Fruit fly (Drosophila melanogaster): ENCODE results near the gene NimC1.

The NimC1 gene

DNA sequence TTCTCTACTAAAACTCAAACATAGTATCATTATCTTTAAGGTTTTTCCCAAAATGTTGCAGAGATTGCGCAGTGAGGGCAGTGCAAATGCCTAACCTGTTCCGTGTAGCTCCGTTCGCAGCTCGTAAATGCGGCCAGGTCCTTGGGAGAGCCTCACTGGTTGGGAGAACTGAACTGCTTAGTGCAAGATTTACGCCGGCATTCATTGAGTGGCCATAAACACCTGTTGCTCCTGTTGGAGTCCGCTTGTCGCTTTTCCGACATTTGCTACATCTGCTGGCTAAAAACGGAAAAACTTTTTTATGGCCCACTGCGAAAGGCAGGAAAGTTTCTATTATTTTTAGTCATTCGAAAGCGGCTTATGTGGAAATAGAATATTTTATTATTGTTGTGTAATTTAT lies 25.3 kb upstream of the NimC1 start:
- TF ChIP-seq N (GFP tag; optimal IDR thresholded peaks at IDR 0.05), result no peak
- TF ChIP-seq Hr83 (GFP tag; optimal IDR thresholded peaks at IDR 0.05; ENCODE audit: poor library complexity, severe bottlenecking), result no peak
- no peak for TF ChIP-seq Mio (GFP tag; optimal IDR thresholded peaks at IDR 0.05)
- no peak for TF ChIP-seq ey (GFP tag; optimal IDR thresholded peaks at IDR 0.05)
- TF ChIP-seq pan (optimal IDR thresholded peaks at IDR 0.05), result no peak
- TF ChIP-seq HLH106 (tag; optimal IDR thresholded peaks at IDR 0.05), result no peak
- no peak for TF ChIP-seq woc (GFP tag; optimal IDR thresholded peaks at IDR 0.05)
- no peak for TF ChIP-seq Hnf4 (GFP tag; optimal IDR thresholded peaks at IDR 0.05)
- no peak for TF ChIP-seq Rel (GFP tag; optimal IDR thresholded peaks at IDR 0.05)
- no peak for TF ChIP-seq Rel (tag; optimal IDR thresholded peaks at IDR 0.05)
- no peak for TF ChIP-seq Vsx2 (GFP tag; optimal IDR thresholded peaks at IDR 0.05; ENCODE audit: partially characterized antibody)
- TF ChIP-seq Sp1 (GFP tag; optimal IDR thresholded peaks at IDR 0.05), result no peak
- TF ChIP-seq dsf (GFP tag; optimal IDR thresholded peaks at IDR 0.05; ENCODE audit: borderline replicate concordance), result no peak

DNA sequence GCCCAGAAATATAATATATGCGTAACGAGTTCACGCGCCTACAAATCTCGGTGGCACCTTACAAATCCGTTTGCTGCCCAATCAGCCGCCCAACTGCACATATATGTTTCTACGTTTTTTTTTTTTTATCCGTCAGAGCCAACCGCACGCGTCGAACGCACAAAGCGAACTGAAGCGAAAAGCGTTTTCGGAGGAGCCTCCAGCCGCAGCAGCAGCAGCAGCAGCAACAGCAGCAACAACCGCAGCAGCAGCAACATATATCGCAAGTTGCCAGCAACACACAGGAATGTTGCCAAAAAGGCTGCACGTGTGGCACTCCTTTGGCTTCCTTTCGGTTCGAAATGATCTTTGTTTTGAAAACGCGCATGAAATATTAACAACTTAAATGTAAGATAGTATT lies 24.5 kb upstream of the NimC1 start, which contains the start of gene rk:
TSS of gene rk (minus strand) at position 171 of the 400 bp plus-strand sequence.
- no peak for TF ChIP-seq Hnf4 (GFP tag; optimal IDR thresholded peaks at IDR 0.05)
- no peak for TF ChIP-seq lola (GFP tag; optimal IDR thresholded peaks at IDR 0.05)
- TF ChIP-seq fru (GFP tag; optimal IDR thresholded peaks at IDR 0.05), result no peak
- no peak for TF ChIP-seq Myc (optimal IDR thresholded peaks at IDR 0.05)
- no peak for TF ChIP-seq Abd-B (GFP tag; optimal IDR thresholded peaks at IDR 0.05)
- no peak for TF ChIP-seq sv (GFP tag; optimal IDR thresholded peaks at IDR 0.05)
- peak; percentile 65 for TF ChIP-seq Dfd (GFP tag; optimal IDR thresholded peaks at IDR 0.05)

DNA sequence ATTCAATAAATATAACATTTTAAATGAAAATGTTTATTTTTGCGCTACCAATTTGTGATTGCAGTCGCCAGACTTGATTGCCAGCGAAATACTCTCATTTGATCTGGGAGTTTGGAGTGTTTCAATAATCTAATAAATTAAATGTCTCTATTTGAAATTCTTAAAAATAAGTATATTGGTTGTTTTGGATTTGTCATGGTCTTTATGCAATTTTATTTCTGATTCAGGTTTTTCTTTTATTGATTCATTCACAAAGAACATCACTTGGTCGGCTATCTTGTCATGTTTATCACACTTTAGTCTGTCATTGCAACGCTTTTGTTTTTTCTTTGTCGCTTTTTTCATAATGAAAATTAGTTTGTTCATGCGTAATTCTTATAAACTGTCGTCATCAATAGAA lies 22.4 kb upstream of the NimC1 start:
- TF ChIP-seq foxo (GFP tag; optimal IDR thresholded peaks at IDR 0.05) (peak in 1 of 2 experiments; percentile 36), rgr (GFP tag; optimal IDR thresholded peaks at IDR 0.05) (peak; percentile 19), Jra (GFP tag; optimal IDR thresholded peaks at IDR 0.05) (no peak), tai (GFP tag; optimal IDR thresholded peaks at IDR 0.05) (no peak), HLH106 (tag; optimal IDR thresholded peaks at IDR 0.05) (peak; percentile 63), sage (GFP tag; optimal IDR thresholded peaks at IDR 0.05) (peak; percentile 6), h (GFP tag; optimal IDR thresholded peaks at IDR 0.05) (peak; percentile 34), Myc (optimal IDR thresholded peaks at IDR 0.05) (no peak)

DNA sequence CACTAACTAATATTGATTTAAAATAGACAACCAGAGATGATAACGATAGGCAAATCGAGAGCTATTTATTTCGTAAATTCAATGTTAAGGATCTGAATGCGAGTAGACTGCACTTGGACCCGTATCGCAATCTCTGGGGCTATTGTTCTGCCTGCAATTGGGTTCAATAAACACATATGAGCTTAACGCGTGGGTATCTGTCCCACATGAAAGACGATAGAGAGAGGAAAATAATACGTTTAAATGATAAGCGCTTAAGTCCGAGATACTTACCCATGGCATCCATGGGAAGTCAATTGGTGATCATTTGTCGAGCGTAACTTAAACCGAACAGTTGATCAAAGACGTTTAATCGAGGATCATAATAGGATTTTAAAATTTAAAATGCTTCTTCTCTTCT lies 3.3 kb upstream of the NimC1 start, which contains the start of gene NimC2:
TSS of gene NimC2 (plus strand) at position 301 of the 400 bp plus-strand sequence.
- TF ChIP-seq sage (GFP tag; optimal IDR thresholded peaks at IDR 0.05), result no peak
- no peak for TF ChIP-seq tai (GFP tag; optimal IDR thresholded peaks at IDR 0.05)
- no peak for TF ChIP-seq GATAd (GFP tag; optimal IDR thresholded peaks at IDR 0.05)
- no peak for TF ChIP-seq foxo (GFP tag; optimal IDR thresholded peaks at IDR 0.05)
- no peak for TF ChIP-seq lola (GFP tag; optimal IDR thresholded peaks at IDR 0.05)
- TF ChIP-seq brk (GFP tag; optimal IDR thresholded peaks at IDR 0.05), result no peak
- TF ChIP-seq dsf (GFP tag; optimal IDR thresholded peaks at IDR 0.05; ENCODE audit: borderline replicate concordance), result no peak
- no peak for TF ChIP-seq ey (GFP tag; optimal IDR thresholded peaks at IDR 0.05)
- TF ChIP-seq Sp1 (GFP tag; optimal IDR thresholded peaks at IDR 0.05), result no peak
- no peak for TF ChIP-seq usp (GFP tag; optimal IDR thresholded peaks at IDR 0.05)
- TF ChIP-seq rgr (GFP tag; optimal IDR thresholded peaks at IDR 0.05), result no peak
- no peak for TF ChIP-seq dmrt93B (GFP tag; optimal IDR thresholded peaks at IDR 0.05)
- no peak for TF ChIP-seq pan (optimal IDR thresholded peaks at IDR 0.05)
- no peak for TF ChIP-seq Dfd (GFP tag; optimal IDR thresholded peaks at IDR 0.05)
- no peak for TF ChIP-seq CG32264 (GFP tag; optimal IDR thresholded peaks at IDR 0.05)

DNA sequence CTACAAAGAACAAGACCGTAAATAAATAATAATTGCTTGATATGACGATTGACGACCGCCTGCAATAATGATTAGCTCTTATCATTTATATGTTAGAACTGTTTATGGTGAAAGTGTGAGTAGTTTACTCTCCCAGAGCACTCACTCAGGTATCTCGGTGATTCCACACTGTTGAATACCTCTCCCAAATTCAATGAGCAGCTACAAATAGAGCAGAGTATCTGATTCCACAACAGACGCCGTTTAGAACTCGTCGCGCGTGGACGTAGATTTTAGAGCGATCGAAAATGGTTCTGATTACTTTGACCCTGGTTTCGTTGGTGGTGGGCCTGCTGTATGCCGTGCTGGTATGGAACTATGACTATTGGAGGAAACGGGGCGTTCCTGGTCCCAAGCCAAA lies 504 bp upstream of the NimC1 start, which contains the start of gene Cyp28a5:
TSS of gene Cyp28a5 (plus strand) at position 230 of the 400 bp plus-strand sequence.
- no peak for TF ChIP-seq Hr83 (GFP tag; optimal IDR thresholded peaks at IDR 0.05; ENCODE audit: poor library complexity, severe bottlenecking)
- TF ChIP-seq dsf (GFP tag; optimal IDR thresholded peaks at IDR 0.05; ENCODE audit: borderline replicate concordance), result no peak
- no peak for TF ChIP-seq usp (GFP tag; optimal IDR thresholded peaks at IDR 0.05)
- no peak for TF ChIP-seq woc (GFP tag; optimal IDR thresholded peaks at IDR 0.05)
- TF ChIP-seq Rel (GFP tag; optimal IDR thresholded peaks at IDR 0.05), result no peak
- TF ChIP-seq Rel (tag; optimal IDR thresholded peaks at IDR 0.05), result no peak
- no peak for TF ChIP-seq Jra (GFP tag; optimal IDR thresholded peaks at IDR 0.05)
- no peak for TF ChIP-seq Myc (optimal IDR thresholded peaks at IDR 0.05)
- no peak for TF ChIP-seq jim (GFP tag; optimal IDR thresholded peaks at IDR 0.05)
- no peak for TF ChIP-seq N (GFP tag; optimal IDR thresholded peaks at IDR 0.05)
- no peak for TF ChIP-seq lola (GFP tag; optimal IDR thresholded peaks at IDR 0.05)
- no peak for TF ChIP-seq Vsx2 (GFP tag; optimal IDR thresholded peaks at IDR 0.05; ENCODE audit: partially characterized antibody)
- no peak for TF ChIP-seq Sp1 (GFP tag; optimal IDR thresholded peaks at IDR 0.05)
- TF ChIP-seq GATAd (GFP tag; optimal IDR thresholded peaks at IDR 0.05), result no peak
- TF ChIP-seq OdsH (GFP tag; optimal IDR thresholded peaks at IDR 0.05), result no peak
- no peak for TF ChIP-seq foxo (GFP tag; optimal IDR thresholded peaks at IDR 0.05)
- no peak for TF ChIP-seq Hr78 (GFP tag; optimal IDR thresholded peaks at IDR 0.05)
